Fruit fly (Drosophila melanogaster) whole organism: ENCODE data around the gene VGlut.
A peak's percentile ranks its signal among the peaks of the same experiment; 100 is the strongest.

Experiments used
- CG8478 ChIP-seq: fragments of >200 bp; optimal IDR thresholded peaks from 2 replicates; lab custom pipeline; 2018; ENCODE audit warnings: inconsistent platforms
- Dll ChIP-seq: fragments of >200 bp; optimal IDR thresholded peaks from 2 replicates; lab custom pipeline; 2017
- pan ChIP-seq: fragments of >200 bp; optimal IDR thresholded peaks from 2 replicates; lab custom pipeline; 2017

DNA sequence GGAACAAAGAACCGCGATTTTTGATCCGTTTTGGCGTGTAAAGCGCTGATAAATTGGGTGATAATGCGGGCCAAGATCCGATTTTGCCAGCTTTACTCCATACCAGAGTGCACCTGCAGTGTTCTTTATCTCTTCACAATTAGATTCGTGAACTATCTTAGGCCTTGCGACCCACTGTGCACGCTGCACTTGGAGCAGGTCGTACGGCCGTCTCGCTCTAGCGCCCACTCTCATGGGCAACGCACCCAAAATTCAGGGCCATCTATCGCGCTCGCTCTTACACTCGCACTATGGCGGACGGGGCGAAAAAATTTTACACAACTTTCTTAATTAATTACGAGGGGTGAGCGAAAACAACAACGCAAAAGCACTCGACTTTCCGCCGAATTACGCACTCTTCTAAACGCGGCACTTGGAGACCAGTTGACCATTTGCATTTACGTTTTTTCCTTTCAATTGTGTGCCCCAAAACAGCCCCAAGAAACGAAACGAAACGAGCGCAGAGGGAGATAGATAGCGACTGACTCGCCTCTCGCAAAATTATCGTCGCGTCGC is 35.8 kb upstream of the VGlut start:
- TF ChIP-seq pan (lab: Kevin White, UChicago) (no peak), CG8478 (lab: Kevin White, UChicago) (peak; percentile 87), Dll (no peak)
